Worm (Caenorhabditis elegans): ENCODE results near the gene snr-4.

Gene snr-4

ce11 chrV:11997403-11997802 lies 17.9 kb upstream of the snr-4 start (continued):
- TF ChIP-seq madf-6 (GFP tag; IDR thresholded peaks at IDR 0.05) (no peak), ztf-18 (tag; optimal IDR thresholded peaks at IDR 0.05) (no peak)

- no peak for TF ChIP-seq atf-7 (tag; optimal IDR thresholded peaks at IDR 0.05)
- TF ChIP-seq madf-8 (GFP tag; conservative IDR thresholded peaks at IDR 0.05): no peak
- TF ChIP-seq rcor-1 (GFP tag; IDR thresholded peaks at IDR 0.05): no peak
- TF ChIP-seq somi-1 (GFP tag; optimal IDR thresholded peaks at IDR 0.05): no peak
- no peak for TF ChIP-seq die-1 (tag; optimal IDR thresholded peaks at IDR 0.05)
- no peak for TF ChIP-seq F33H1.4 (GFP tag; IDR thresholded peaks at IDR 0.05)
- TF ChIP-seq zim-3 (tag; optimal IDR thresholded peaks at IDR 0.05): no peak
Observed at ce11 chrV:11995862-11996261, 16.3 kb upstream of the snr-4 start, which contains the start of gene C52E4.12. TSS of gene C52E4.12 (plus strand) at chrV:11996162.

DNA sequence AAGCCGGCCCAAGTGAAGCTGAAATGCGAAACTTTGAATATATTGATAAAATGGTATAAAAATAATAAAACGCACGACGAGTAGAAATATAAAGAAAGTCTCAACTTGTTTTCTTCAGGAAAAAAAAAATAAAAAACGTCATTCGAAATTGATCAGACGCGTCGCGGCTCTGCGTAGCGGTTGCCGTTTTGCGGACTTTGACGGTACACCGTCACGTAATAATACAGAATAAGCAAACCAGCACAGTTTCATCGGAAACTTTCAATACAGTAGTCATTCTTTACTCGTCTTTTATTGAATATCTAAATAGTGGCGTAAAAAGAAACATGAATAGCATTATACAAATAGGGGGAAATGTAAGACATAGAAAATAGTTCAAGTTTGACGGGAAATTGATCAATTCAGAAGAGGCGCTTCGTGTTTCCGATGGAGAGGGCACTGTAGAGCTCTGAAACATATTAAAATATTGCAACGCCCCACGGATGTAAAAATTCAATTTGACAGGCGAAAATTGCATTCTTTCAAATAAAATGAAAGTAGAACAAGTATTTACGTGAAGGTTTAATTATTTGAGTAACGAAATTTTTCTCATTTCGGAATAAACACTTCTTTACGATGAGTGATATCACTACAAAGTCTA lies 14.3 kb upstream of the snr-4 start, which contains the start of the genes cyl-1 and C52E4.7:
TSS of gene cyl-1 (minus strand) at position 18 of the 640 bp plus-strand sequence.
TSS of gene C52E4.7 (plus strand) at position 590 of the 640 bp plus-strand sequence.
- TF ChIP-seq sea-2 (GFP tag; IDR thresholded peaks at IDR 0.05): no peak
- TF ChIP-seq hmg-20 (GFP tag; IDR thresholded peaks at IDR 0.05): no peak
- TF ChIP-seq K12H6.12 (tag; optimal IDR thresholded peaks at IDR 0.05): no peak
- TF ChIP-seq hsf-1 (GFP tag; IDR thresholded peaks at IDR 0.05): no peak
- TF ChIP-seq Y53G8AR.9 (GFP tag; conservative IDR thresholded peaks at IDR 0.05): no peak
- TF ChIP-seq efl-1 (GFP tag; optimal IDR thresholded peaks at IDR 0.05): peak; percentile 14
- TF ChIP-seq lin-54 (GFP tag; optimal IDR thresholded peaks at IDR 0.05): peak; percentile 46
- no peak for TF ChIP-seq bed-1 (GFP tag; IDR thresholded peaks at IDR 0.05)
- no peak for TF ChIP-seq ztf-6 (GFP tag; IDR thresholded peaks at IDR 0.05)
- peak; percentile 42; the same call in 1 of the 2 replicates for TF ChIP-seq madf-6 (GFP tag; IDR thresholded peaks at IDR 0.05)
- TF ChIP-seq mes-4 (tag; optimal IDR thresholded peaks at IDR 0.05): no peak
- no peak for TF ChIP-seq F39B2.1 (GFP tag; IDR thresholded peaks at IDR 0.05)
- no peak for TF ChIP-seq snpc-4 (GFP tag; optimal IDR thresholded peaks at IDR 0.05)
- TF ChIP-seq snpc-4 (tag; optimal IDR thresholded peaks at IDR 0.05): peak; percentile 26 to 83 (median 60)
- no peak for TF ChIP-seq cebp-2 (GFP tag; IDR thresholded peaks at IDR 0.05)
- TF ChIP-seq madf-3 (GFP tag; IDR thresholded peaks at IDR 0.05): peak; percentile 98
- TF ChIP-seq nhr-27 (tag; optimal IDR thresholded peaks at IDR 0.05): no peak
- TF ChIP-seq T07F8.4 (tag; optimal IDR thresholded peaks at IDR 0.05): no peak
- no peak for TF ChIP-seq rcor-1 (GFP tag; IDR thresholded peaks at IDR 0.05)
- peak; percentile 5 for TF ChIP-seq F49E8.2 (tag; optimal IDR thresholded peaks at IDR 0.05; ENCODE audit: insufficient read depth)
- no peak for TF ChIP-seq Y67H2A.10 (GFP tag; conservative IDR thresholded peaks at IDR 0.05)
- peak; percentile 30 for TF ChIP-seq dpl-1 (GFP tag; optimal IDR thresholded peaks at IDR 0.05)
- TF ChIP-seq tbp1 (GFP tag; optimal IDR thresholded peaks at IDR 0.05): peak; percentile 16
- TF ChIP-seq rec-8 (tag; optimal IDR thresholded peaks at IDR 0.05): no peak
- peak; percentile 46; the same call in 1 of the 2 replicates for TF ChIP-seq dox-1 (GFP tag; IDR thresholded peaks at IDR 0.05)
- TF ChIP-seq egl-44 (GFP tag; IDR thresholded peaks at IDR 0.05): no peak
- no peak for TF ChIP-seq nhr-120 (GFP tag; IDR thresholded peaks at IDR 0.05)
- TF ChIP-seq ceh-27 (GFP tag; optimal IDR thresholded peaks at IDR 0.05): peak; percentile 6
- TF ChIP-seq ceh-79 (tag; optimal IDR thresholded peaks at IDR 0.05): no peak
- TF ChIP-seq zim-3 (tag; optimal IDR thresholded peaks at IDR 0.05): no peak
- no peak for TF ChIP-seq hlh-26 (GFP tag; conservative IDR thresholded peaks at IDR 0.05)
- no peak for TF ChIP-seq snpc-1.1 (tag; optimal IDR thresholded peaks at IDR 0.05; ENCODE audit: insufficient read depth)
- TF ChIP-seq lin-35 (GFP tag; optimal IDR thresholded peaks at IDR 0.05): peak in 1 of 3 experiments; percentile 12
- no peak for TF ChIP-seq atf-7 (tag; optimal IDR thresholded peaks at IDR 0.05)
- peak; percentile 9 for TF ChIP-seq nhr-80 (tag; optimal IDR thresholded peaks at IDR 0.05)
- no peak for TF ChIP-seq dpff-1 (tag; optimal IDR thresholded peaks at IDR 0.05)
- TF ChIP-seq hlh-12 (tag; optimal IDR thresholded peaks at IDR 0.05): no peak
- peak; percentile 20 for TF ChIP-seq lsl-1 (GFP tag; optimal IDR thresholded peaks at IDR 0.05)
- TF ChIP-seq rpc-1 (optimal IDR thresholded peaks at IDR 0.05): no peak
- no peak for TF ChIP-seq rpc-1 (tag; optimal IDR thresholded peaks at IDR 0.05)

Data from whole organism, young adult.